Worm (Caenorhabditis elegans) whole organism, young adult: ENCODE measurements around the gene R04A9.6.

ENCODE experiments used
- F49E8.2 ChIP-seq: sonication (generic microtip); optimal IDR thresholded peaks from 3 replicates; lab custom pipeline; 2017; ENCODE audit warnings: missing genetic modification characterization, mild to moderate bottlenecking, missing compliant biosample characterization, antibody characterized with exemption, moderate library complexity; ENCODE audit not compliant: insufficient read depth
- T07F8.4 ChIP-seq: sonication (generic microtip); optimal IDR thresholded peaks from 2 replicates; lab custom pipeline; 2016; ENCODE audit warnings: mild to moderate bottlenecking, missing genetic modification characterization, moderate library complexity, missing compliant biosample characterization
- aptf-3 ChIP-seq: fragments of 200-800 bp; sonication (Bioruptor generic); IDR thresholded peaks from 2 replicates; pipeline ENCODE4 v1.3.6; 2022; ENCODE audit warnings: missing genetic modification characterization, missing compliant biosample characterization
- egl-18 ChIP-seq: fragments of 200-800 bp; sonication (Bioruptor generic); IDR thresholded peaks from 2 replicates; pipeline ENCODE4 v1.3.6; 2022; ENCODE audit warnings: missing genetic modification reagents, missing genetic modification characterization, missing compliant biosample characterization
- hmg-20 ChIP-seq: fragments of 200-800 bp; sonication (Bioruptor generic); IDR thresholded peaks from 2 replicates; pipeline ENCODE4 v1.3.6; 2022; ENCODE audit warnings: missing genetic modification reagents, missing genetic modification characterization, missing compliant biosample characterization
- lin-35 ChIP-seq, 3 experiments: fragments of 150-350 bp in 2 of 3; sonication (generic microtip) in 1 of 3; optimal IDR thresholded peaks; 2 replicates each; lab custom pipeline; 2014 to 2018; ENCODE audit warnings: missing biosample characterization in 3 of 3, missing genetic modification characterization in 3 of 3, missing genetic modification reagents in 3 of 3
- nhr-80 ChIP-seq: sonication (generic microtip); optimal IDR thresholded peaks from 2 replicates; lab custom pipeline; 2016; ENCODE audit warnings: missing genetic modification characterization, missing compliant biosample characterization

The R04A9.6 gene

DNA sequence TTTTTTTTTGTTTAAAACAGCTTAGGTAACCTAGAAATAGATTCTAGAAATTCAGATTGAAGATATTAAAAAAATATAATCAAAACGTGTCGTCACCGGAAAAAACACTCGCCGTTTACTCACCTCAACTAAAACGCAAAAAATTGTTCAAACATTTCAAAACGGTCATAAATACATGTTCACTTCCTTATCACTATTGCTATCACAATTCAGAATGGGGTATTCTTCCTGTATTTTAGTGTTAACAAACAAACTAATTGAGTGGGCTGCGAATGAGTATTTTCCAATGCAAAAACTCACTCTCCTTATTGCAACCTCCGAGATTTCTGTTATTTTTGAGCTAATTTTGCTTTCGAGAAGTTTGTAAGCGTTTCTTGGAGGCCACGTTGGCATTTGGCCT lies 52.5 kb downstream of the R04A9.6 start, which contains the start of gene F52D1.2:
F52D1.2 (minus strand) TSS at position 393 of the 400 bp plus-strand sequence.
- TF ChIP-seq aptf-3 (GFP tag; lab: Robert Waterston, UW) (no peak), T07F8.4 (no peak), egl-18 (GFP tag; lab: Robert Waterston, UW) (no peak), nhr-80 (tag; lab: Kevin White, UChicago) (peak; percentile 27), F49E8.2 (tag; lab: Kevin White, UChicago) (no peak), hmg-20 (no peak), lin-35 (GFP tag; optimal IDR thresholded peaks at IDR 0.05; lab: Kevin White, UChicago) (no peak)
